Worm (Caenorhabditis elegans) whole organism, late embryonic: ENCODE data around the gene F46F5.8.

Source experiments
- ama-1 ChIP-seq: fragments of 150-350 bp; optimal IDR thresholded peaks from 2 replicates; lab custom pipeline; 2014
- ceh-6 ChIP-seq: fragments of 200-800 bp; sonication (Bioruptor generic); optimal IDR thresholded peaks from 2 replicates; lab custom pipeline; 2018; ENCODE audit warnings: mild to moderate bottlenecking, missing genetic modification characterization, missing compliant biosample characterization
- hlh-15 ChIP-seq: sonication (generic microtip); optimal IDR thresholded peaks from 2 replicates; lab custom pipeline; 2016; ENCODE audit warnings: missing genetic modification characterization, missing compliant biosample characterization
- pag-3 ChIP-seq: sonication (generic microtip); optimal IDR thresholded peaks from 2 replicates; lab custom pipeline; 2016; ENCODE audit warnings: missing compliant biosample characterization, missing genetic modification characterization, borderline replicate concordance
- pha-2 ChIP-seq: sonication (generic microtip); optimal IDR thresholded peaks from 2 replicates; lab custom pipeline; 2017; ENCODE audit warnings: mild to moderate bottlenecking, missing genetic modification characterization, missing compliant biosample characterization
- ref-2 ChIP-seq: sonication (generic microtip); optimal IDR thresholded peaks from 2 replicates; lab custom pipeline; 2016; ENCODE audit warnings: missing genetic modification characterization, missing compliant biosample characterization
- sox-2 ChIP-seq: fragments of 200-800 bp; sonication (Bioruptor generic); IDR thresholded peaks from 2 replicates; pipeline ENCODE4 v1.3.6; 2022; ENCODE audit warnings: missing genetic modification reagents, missing genetic modification characterization, missing compliant biosample characterization
- tbx-2 ChIP-seq: sonication (generic microtip); optimal IDR thresholded peaks from 2 replicates; lab custom pipeline; 2016; ENCODE audit warnings: missing genetic modification characterization, missing compliant biosample characterization
- unc-42 ChIP-seq: sonication (generic microtip); optimal IDR thresholded peaks from 2 replicates; lab custom pipeline; 2016; ENCODE audit warnings: missing genotype, missing genetic modification characterization, missing compliant biosample characterization
- unc-55 ChIP-seq: sonication (generic microtip); optimal IDR thresholded peaks from 2 replicates; lab custom pipeline; 2017; ENCODE audit warnings: missing biosample characterization, missing genetic modification reagents, missing genetic modification characterization

DNA sequence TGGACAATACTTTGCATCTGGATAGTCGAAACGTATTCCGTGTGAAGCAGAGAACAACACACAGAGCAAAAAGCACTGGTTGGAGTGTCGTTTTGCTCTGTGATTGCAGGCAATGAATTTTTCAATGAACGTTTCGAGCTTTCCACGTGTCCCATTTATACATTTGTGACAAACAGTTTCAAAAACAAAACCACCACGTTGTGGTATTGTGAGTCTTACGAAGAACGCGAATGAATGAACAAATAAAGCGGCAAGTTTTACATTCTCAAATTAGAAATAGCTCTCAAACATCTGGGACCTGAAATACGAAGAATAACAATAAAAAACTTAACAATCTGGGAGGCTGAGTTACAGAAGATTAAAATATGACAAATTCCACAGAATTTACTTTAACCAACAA, 29.6 kb downstream of the F46F5.8 start, which contains the start of gene F46F5.1:
- no peak for TF ChIP-seq hlh-15 (tag; lab: Kevin White, UChicago)
- TF ChIP-seq pag-3 (tag; lab: Kevin White, UChicago): no peak
- no peak for TF ChIP-seq tbx-2
- TF ChIP-seq unc-42 (tag; lab: Kevin White, UChicago): no peak
- TF ChIP-seq ceh-6 (GFP tag; lab: Kevin White, UChicago): no peak
- no peak for TF ChIP-seq unc-55 (GFP tag; lab: Kevin White, UChicago)
- TF ChIP-seq pha-2 (tag; lab: Kevin White, UChicago): no peak
- TF ChIP-seq ama-1 (lab: Kevin White, UChicago): no peak
- TF ChIP-seq sox-2: no peak
- no peak for TF ChIP-seq ref-2 (tag; lab: Kevin White, UChicago)
